Worm (Caenorhabditis elegans) whole organism, late embryonic: ENCODE data around the gene nsph-1.1.

Experiments used
- C08G9.2 ChIP-seq: sonication (generic microtip); optimal IDR thresholded peaks from 2 replicates; lab custom pipeline; 2016; ENCODE audit warnings: mild to moderate bottlenecking, missing genetic modification characterization, moderate library complexity, missing compliant biosample characterization
- T23F11.4 ChIP-seq: fragments of 200-800 bp; sonication (Bioruptor generic); optimal IDR thresholded peaks from 2 replicates; lab custom pipeline; 2018; ENCODE audit warnings: mild to moderate bottlenecking, missing genetic modification characterization, missing compliant biosample characterization
- Y22D7AL.16 ChIP-seq: sonication (generic microtip); optimal IDR thresholded peaks from 2 replicates; lab custom pipeline; 2016; ENCODE audit warnings: missing genetic modification characterization, missing compliant biosample characterization
- ceh-14 ChIP-seq: sonication (generic microtip); optimal IDR thresholded peaks from 2 replicates; lab custom pipeline; 2016; ENCODE audit warnings: missing genotype, missing genetic modification characterization, missing compliant biosample characterization
- ceh-2 ChIP-seq: sonication (generic microtip); optimal IDR thresholded peaks from 2 replicates; lab custom pipeline; 2016; ENCODE audit warnings: missing genotype, missing genetic modification characterization, missing compliant biosample characterization
- ceh-22 ChIP-seq: sonication (generic microtip); optimal IDR thresholded peaks from 2 replicates; lab custom pipeline; 2017; ENCODE audit warnings: missing biosample characterization, missing genetic modification characterization
- ceh-30 ChIP-seq: fragments of 150-350 bp; optimal IDR thresholded peaks from 2 replicates; lab custom pipeline; 2014; ENCODE audit warnings: missing biosample characterization, missing genetic modification characterization
- ceh-9 ChIP-seq: sonication (generic microtip); optimal IDR thresholded peaks from 2 replicates; lab custom pipeline; 2016; ENCODE audit warnings: mild to moderate bottlenecking, missing genetic modification characterization, inconsistent platforms, missing compliant biosample characterization
- dve-1 ChIP-seq: sonication (generic microtip); optimal IDR thresholded peaks from 2 replicates; lab custom pipeline; 2017; ENCODE audit warnings: antibody characterized with exemption, mild to moderate bottlenecking, missing genetic modification characterization, missing compliant biosample characterization
- fkh-6 ChIP-seq: sonication (generic microtip); optimal IDR thresholded peaks from 2 replicates; lab custom pipeline; 2016; ENCODE audit warnings: missing genetic modification characterization, missing compliant biosample characterization
- pax-1 ChIP-seq: fragments of 150-350 bp; optimal IDR thresholded peaks from 2 replicates; lab custom pipeline; 2014; ENCODE audit warnings: missing biosample characterization, missing genetic modification characterization
- unc-3 ChIP-seq, 2 experiments: fragments of 200-800 bp in 1 of 2; sonication (Bioruptor generic) in 1 of 2; sonication (generic microtip) in 1 of 2; conservative IDR thresholded peaks in 1 of 2; optimal IDR thresholded peaks in 1 of 2; 2 replicates each; pipeline versions ENCODE4 v1.3.6 to Lab custom; 2016 to 2022; ENCODE audit warnings: missing compliant biosample characterization in 2 of 2, missing genetic modification characterization in 2 of 2, missing genetic modification reagents in 1 of 2
- unc-55 ChIP-seq: sonication (generic microtip); optimal IDR thresholded peaks from 2 replicates; lab custom pipeline; 2017; ENCODE audit warnings: missing biosample characterization, missing genetic modification reagents, missing genetic modification characterization

Gene nsph-1.1

DNA sequence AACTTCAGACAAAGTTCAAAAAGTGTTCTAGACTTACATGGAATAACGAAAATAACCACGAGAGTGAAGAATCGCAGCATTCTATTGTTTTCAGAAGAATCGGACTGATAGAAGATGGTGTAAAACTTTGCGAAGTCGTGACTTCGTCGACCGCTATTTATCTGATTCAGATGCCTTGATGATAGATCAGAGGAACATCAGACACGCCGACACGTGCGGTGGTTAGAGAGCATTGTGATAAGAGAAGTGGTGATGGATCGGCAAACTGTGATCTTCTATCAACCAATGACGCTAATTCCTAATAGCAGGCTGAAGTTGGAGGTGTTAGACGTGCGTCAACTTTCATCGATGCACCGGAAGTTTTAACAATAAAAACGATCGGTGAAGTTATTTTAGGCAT, 51.7 kb downstream of the nsph-1.1 start:
- TF ChIP-seq dve-1 (tag; lab: Kevin White, UChicago), result no peak
- no peak for TF ChIP-seq unc-3 (GFP tag; conservative IDR thresholded peaks at IDR 0.05; lab: Robert Waterston, UW)
- TF ChIP-seq unc-3 (tag; optimal IDR thresholded peaks at IDR 0.05; lab: Kevin White, UChicago), result no peak
- TF ChIP-seq unc-55 (GFP tag; lab: Kevin White, UChicago), result no peak
- TF ChIP-seq ceh-9 (tag; lab: Kevin White, UChicago), result no peak
- TF ChIP-seq ceh-14 (tag; lab: Kevin White, UChicago), result no peak
- no peak for TF ChIP-seq Y22D7AL.16 (tag; lab: Kevin White, UChicago)
- TF ChIP-seq T23F11.4, result no peak
- TF ChIP-seq ceh-30 (tag; lab: Kevin White, UChicago), result no peak
- TF ChIP-seq ceh-22 (tag; lab: Kevin White, UChicago), result no peak
- TF ChIP-seq pax-1 (tag; lab: Kevin White, UChicago), result no peak
- no peak for TF ChIP-seq ceh-2 (tag; lab: Kevin White, UChicago)
- no peak for TF ChIP-seq C08G9.2 (tag; lab: Kevin White, UChicago)
- TF ChIP-seq fkh-6, result no peak
